Worm (Caenorhabditis elegans) whole organism, L4 larva: ENCODE results near the gene srw-20.

ENCODE experiments used
- F26F4.8 ChIP-seq: fragments of 200-800 bp; sonication (Bioruptor generic); conservative IDR thresholded peaks from 2 replicates; pipeline ENCODE4 v1.3.6; 2022; ENCODE audit warnings: missing genetic modification characterization, missing compliant biosample characterization
- F37D6.2 ChIP-seq: sonication (generic microtip); optimal IDR thresholded peaks from 2 replicates; lab custom pipeline; 2016; ENCODE audit warnings: mild to moderate bottlenecking, missing genetic modification characterization, missing compliant biosample characterization
- F44E2.7 ChIP-seq: fragments of 200-800 bp; sonication (Bioruptor generic); IDR thresholded peaks from 2 replicates; pipeline ENCODE4 v2.1.2; 2022; ENCODE audit warnings: missing genetic modification characterization, missing compliant biosample characterization
- R02D3.7 ChIP-seq: fragments of 150-350 bp; sonication (generic microtip); optimal IDR thresholded peaks from 3 replicates; lab custom pipeline; 2014; ENCODE audit warnings: missing biosample characterization, missing genetic modification characterization
- T26A8.4 ChIP-seq: fragments of 200-800 bp; sonication (Bioruptor generic); IDR thresholded peaks from 2 replicates; pipeline ENCODE4 v1.3.6; 2022; ENCODE audit warnings: missing genetic modification characterization, missing compliant biosample characterization
- Y105C5A.15 ChIP-seq: fragments of 200-800 bp; sonication (Bioruptor generic); IDR thresholded peaks from 2 replicates; pipeline ENCODE4 v1.3.6; 2022; ENCODE audit warnings: missing genetic modification characterization, missing compliant biosample characterization
- ZK337.2 ChIP-seq: fragments of 200-800 bp; sonication (Bioruptor generic); IDR thresholded peaks from 2 replicates; pipeline ENCODE4 v1.3.6; 2022; ENCODE audit warnings: missing genetic modification reagents, missing genetic modification characterization, missing compliant biosample characterization
- ZK546.5 ChIP-seq, 2 experiments: sonication (generic microtip); optimal IDR thresholded peaks; 2 replicates each; lab custom pipeline; 2017; ENCODE audit warnings: missing biosample characterization in 2 of 2, missing genetic modification characterization in 2 of 2
- aha-1 ChIP-seq: fragments of 150-350 bp; peaks from one replicate; lab custom pipeline; 2014; ENCODE audit warnings: missing biosample characterization, missing genetic modification characterization
- ama-1 ChIP-seq: fragments of 150-350 bp; optimal IDR thresholded peaks from 2 replicates; lab custom pipeline; 2014; ENCODE audit warnings: inconsistent platforms, mixed read lengths
- attf-4 ChIP-seq: sonication (generic microtip); optimal IDR thresholded peaks from 3 replicates; lab custom pipeline; 2017; ENCODE audit warnings: missing biosample characterization, missing genetic modification characterization
- ceh-62 ChIP-seq: sonication (generic microtip); optimal IDR thresholded peaks from 2 replicates; lab custom pipeline; 2017; ENCODE audit warnings: missing biosample characterization, missing genetic modification characterization
- ces-1 ChIP-seq: fragments of 150-350 bp; sonication (generic microtip); optimal IDR thresholded peaks from 4 replicates; lab custom pipeline; 2014; ENCODE audit warnings: missing biosample characterization, missing genetic modification reagents, missing genetic modification characterization
- cey-2 ChIP-seq: sonication (generic microtip); optimal IDR thresholded peaks from 3 replicates; lab custom pipeline; 2017; ENCODE audit warnings: missing genetic modification characterization, mild to moderate bottlenecking, missing compliant biosample characterization, antibody characterized with exemption, borderline replicate concordance; ENCODE audit not compliant: insufficient read depth
- daf-12 ChIP-seq: fragments of 150-350 bp; optimal IDR thresholded peaks from 2 replicates; lab custom pipeline; 2014; ENCODE audit warnings: missing biosample characterization, missing genetic modification reagents, missing genetic modification characterization
- daf-19 ChIP-seq: fragments of 200-800 bp; sonication (Bioruptor generic); conservative IDR thresholded peaks from 2 replicates; pipeline ENCODE4 v1.3.6; 2022; ENCODE audit warnings: missing genetic modification characterization, missing compliant biosample characterization
- fos-1 ChIP-seq: fragments of 150-350 bp; optimal IDR thresholded peaks from 2 replicates; lab custom pipeline; 2014; ENCODE audit warnings: missing biosample characterization, missing genetic modification characterization
- gei-8 ChIP-seq: fragments of 200-800 bp; sonication (Bioruptor generic); optimal IDR thresholded peaks from 2 replicates; lab custom pipeline; 2018; ENCODE audit warnings: mild to moderate bottlenecking, missing genetic modification characterization, missing compliant biosample characterization
- hlh-30 ChIP-seq: sonication (generic microtip); optimal IDR thresholded peaks from 2 replicates; lab custom pipeline; 2017; ENCODE audit warnings: antibody characterized with exemption, mild to moderate bottlenecking, missing genetic modification characterization, missing compliant biosample characterization; ENCODE audit not compliant: insufficient read depth
- hmg-1.1 ChIP-seq: fragments of 200-800 bp; sonication (Bioruptor generic); IDR thresholded peaks from 2 replicates; pipeline ENCODE4 v1.3.6; 2022; ENCODE audit warnings: missing genetic modification reagents, missing genetic modification characterization, missing compliant biosample characterization
- lin-29 ChIP-seq: fragments of 200-800 bp; sonication (Bioruptor generic); IDR thresholded peaks from 2 replicates; pipeline ENCODE4 v1.3.6; 2022; ENCODE audit warnings: missing genetic modification reagents, missing genetic modification characterization, missing compliant biosample characterization
- madf-5 ChIP-seq, 2 experiments: fragments of 200-800 bp; sonication (Bioruptor generic); IDR thresholded peaks; 2 replicates each; pipeline ENCODE4 v1.3.6; 2022; ENCODE audit warnings: missing compliant biosample characterization in 2 of 2, missing genetic modification characterization in 2 of 2
- mdl-1 ChIP-seq, 2 experiments: fragments of 150-350 bp in 1 of 2; sonication (generic microtip) in 1 of 2; optimal IDR thresholded peaks; 2 replicates each; lab custom pipeline; 2014 to 2017; ENCODE audit warnings: missing biosample characterization in 2 of 2, missing genetic modification characterization in 2 of 2
- mdt-29 ChIP-seq: fragments of 200-800 bp; sonication (Bioruptor generic); IDR thresholded peaks from 2 replicates; pipeline ENCODE4 v1.3.6; 2022; ENCODE audit warnings: missing genetic modification reagents, missing genetic modification characterization, missing compliant biosample characterization
- mxl-2 ChIP-seq: fragments of 200-800 bp; sonication (Bioruptor generic); conservative IDR thresholded peaks from 2 replicates; pipeline ENCODE4 v1.3.6; 2022; ENCODE audit warnings: missing genetic modification reagents, missing genetic modification characterization, missing compliant biosample characterization
- nhr-41 ChIP-seq: fragments of 200-800 bp; sonication (Bioruptor generic); IDR thresholded peaks from 2 replicates; pipeline ENCODE4 v1.3.6; 2022; ENCODE audit warnings: missing genetic modification reagents, missing genetic modification characterization, missing compliant biosample characterization
- pha-4 ChIP-seq, 2 experiments: fragments of 150-350 bp in 1 of 2; fragments of 200-800 bp in 1 of 2; sonication (Bioruptor generic) in 1 of 2; IDR thresholded peaks in 1 of 2; optimal IDR thresholded peaks in 1 of 2; 2 replicates each; pipeline versions ENCODE4 v1.3.6 to Lab custom; 2014 to 2022; ENCODE audit warnings: missing genetic modification characterization in 2 of 2, missing genetic modification reagents in 2 of 2, missing biosample characterization in 1 of 2, missing compliant biosample characterization in 1 of 2
- php-3 ChIP-seq: fragments of 200-800 bp; sonication (Bioruptor generic); IDR thresholded peaks from 2 replicates; pipeline ENCODE4 v1.3.6; 2022; ENCODE audit warnings: missing genetic modification reagents, missing genetic modification characterization, missing compliant biosample characterization
- pqm-1 ChIP-seq: sonication (generic microtip); optimal IDR thresholded peaks from 2 replicates; lab custom pipeline; 2017; ENCODE audit warnings: missing biosample characterization, missing genetic modification characterization
- saeg-2 ChIP-seq: fragments of 200-800 bp; sonication (Bioruptor generic); IDR thresholded peaks from 2 replicates; pipeline ENCODE4 v1.3.6; 2022; ENCODE audit warnings: missing genetic modification reagents, missing genetic modification characterization, missing compliant biosample characterization
- sdz-12 ChIP-seq: fragments of 200-800 bp; sonication (Bioruptor generic); optimal IDR thresholded peaks from 2 replicates; lab custom pipeline; 2018; ENCODE audit warnings: mild to moderate bottlenecking, missing genetic modification characterization, missing compliant biosample characterization
- snpc-4 ChIP-seq: fragments of 150-350 bp; optimal IDR thresholded peaks from 2 replicates; lab custom pipeline; 2014; ENCODE audit warnings: missing biosample characterization, missing genetic modification characterization
- spr-1 ChIP-seq: sonication (generic microtip); optimal IDR thresholded peaks from 2 replicates; lab custom pipeline; 2016; ENCODE audit warnings: mild to moderate bottlenecking, missing genetic modification characterization, missing compliant biosample characterization
- unc-62 ChIP-seq, 3 experiments: fragments of 150-350 bp in 1 of 3; sonication (generic microtip); optimal IDR thresholded peaks in 2 of 3; peaks in 1 of 3; 1 replicate in 1 of 3; 2 replicates in 2 of 3; lab custom pipeline; 2014 to 2017; ENCODE audit warnings: missing biosample characterization in 3 of 3, missing genetic modification characterization in 3 of 3, missing genetic modification reagents in 3 of 3, missing genotype in 1 of 3
- vab-7 ChIP-seq: fragments of 200-800 bp; sonication (Bioruptor generic); IDR thresholded peaks from 2 replicates; pipeline ENCODE4 v1.3.6; 2022; ENCODE audit warnings: missing genetic modification reagents, missing genetic modification characterization, missing compliant biosample characterization
- zfp-2 ChIP-seq: sonication (generic microtip); optimal IDR thresholded peaks from 2 replicates; lab custom pipeline; 2016; ENCODE audit warnings: mild to moderate bottlenecking, missing genetic modification characterization, missing compliant biosample characterization
- ztf-11 ChIP-seq: fragments of 150-350 bp; optimal IDR thresholded peaks from 2 replicates; lab custom pipeline; 2014; ENCODE audit warnings: missing biosample characterization, missing genetic modification characterization

srw-20 gene

ce11 chrV:17068839-17069238, 10.9 kb downstream of the srw-20 start, which contains the start of gene T05E12.8:
Gene T05E12.8 (plus strand): TSS chrV:17069139.
- TF ChIP-seq daf-12 (tag; lab: Kevin White, UChicago) (no peak), attf-4 (no peak), pha-4 (GFP tag; IDR thresholded peaks at IDR 0.05; lab: Robert Waterston, UW) (no peak), pha-4 (tag; optimal IDR thresholded peaks at IDR 0.05; lab: Kevin White, UChicago) (no peak), T26A8.4 (GFP tag; lab: Robert Waterston, UW) (no peak), fos-1 (tag; lab: Kevin White, UChicago) (no peak), F26F4.8 (GFP tag; lab: Robert Waterston, UW) (no peak), hlh-30 (no peak), ces-1 (GFP tag; lab: Kevin White, UChicago) (no peak), madf-5 (GFP tag; IDR thresholded peaks at IDR 0.05; lab: Robert Waterston, UW) (no peak), saeg-2 (no peak), hmg-1.1 (GFP tag; lab: Robert Waterston, UW) (no peak), R02D3.7 (tag; lab: Kevin White, UChicago) (no peak), snpc-4 (tag; lab: Kevin White, UChicago) (no peak), F44E2.7 (no peak), ZK337.2 (GFP tag; lab: Robert Waterston, UW) (no peak), mdt-29 (no peak), nhr-41 (no peak), spr-1 (no peak)

- TF ChIP-seq gei-8 (GFP tag; lab: Kevin White, UChicago) (no peak), aha-1 (peak; percentile 94)
- TF ChIP-seq, all 104 proteins: peak for 1
Measured at ce11 chrV:17066634-17067033, 13.1 kb downstream of the srw-20 start.

ce11 chrV:17064676-17065075, 15.0 kb downstream of the srw-20 start, which contains the start of gene srh-255:
Gene srh-255 (plus strand): TSS chrV:17064976.
- no peak for TF ChIP-seq sdz-12 (GFP tag; lab: Kevin White, UChicago)
- TF ChIP-seq Y105C5A.15 (GFP tag; lab: Robert Waterston, UW) = no peak
- TF ChIP-seq mdl-1 (tag; optimal IDR thresholded peaks at IDR 0.05; lab: Kevin White, UChicago) = no peak
- TF ChIP-seq pqm-1 (tag; lab: Kevin White, UChicago) = no peak
- no peak for TF ChIP-seq zfp-2
- TF ChIP-seq ama-1 (lab: Kevin White, UChicago) = no peak
- TF ChIP-seq vab-7 (GFP tag; lab: Robert Waterston, UW) = no peak
- TF ChIP-seq F44E2.7 = no peak
- no peak for TF ChIP-seq php-3
- TF ChIP-seq lin-29 (GFP tag; lab: Robert Waterston, UW) = no peak
- no peak for TF ChIP-seq ceh-62 (tag; lab: Kevin White, UChicago)
- TF ChIP-seq cey-2 (tag; lab: Kevin White, UChicago) = no peak
- TF ChIP-seq ztf-11 (tag; lab: Kevin White, UChicago) = no peak
- no peak for TF ChIP-seq F37D6.2 (tag; lab: Kevin White, UChicago)
- TF ChIP-seq daf-19 (GFP tag; lab: Robert Waterston, UW) = no peak
- no peak for TF ChIP-seq mxl-2 (GFP tag; lab: Robert Waterston, UW)
- no peak for TF ChIP-seq ZK546.5 (tag; optimal IDR thresholded peaks at IDR 0.05; lab: Kevin White, UChicago)

- no peak for TF ChIP-seq zfp-2
- TF ChIP-seq spr-1 = no peak
- peak in 1 of 2 experiments; percentile 15 for TF ChIP-seq unc-62 (GFP tag; optimal IDR thresholded peaks at IDR 0.05 in 1 of 2; lab: Kevin White, UChicago)
- TF ChIP-seq unc-62 (tag; optimal IDR thresholded peaks at IDR 0.05; lab: Kevin White, UChicago) = no peak
Measured at ce11 chrV:17061585-17061984, 18.1 kb downstream of the srw-20 start, which contains the start of gene F28B1.9. Gene F28B1.9 (plus strand): TSS chrV:17061885.
